Worm (Caenorhabditis elegans): ENCODE data around the gene C31H1.1.

- peak; percentile 10 for TF ChIP-seq nhr-25 (tag; optimal IDR thresholded peaks at IDR 0.05)
- TF ChIP-seq ztf-11 (tag; optimal IDR thresholded peaks at IDR 0.05) = no peak
These were observed 34.5 kb upstream of the C31H1.1 start for ce11 chrIV:5762770-5763169.
